Worm (Caenorhabditis elegans): Measurements from ENCODE around the gene dhhc-13.

dhhc-13 gene

DNA sequence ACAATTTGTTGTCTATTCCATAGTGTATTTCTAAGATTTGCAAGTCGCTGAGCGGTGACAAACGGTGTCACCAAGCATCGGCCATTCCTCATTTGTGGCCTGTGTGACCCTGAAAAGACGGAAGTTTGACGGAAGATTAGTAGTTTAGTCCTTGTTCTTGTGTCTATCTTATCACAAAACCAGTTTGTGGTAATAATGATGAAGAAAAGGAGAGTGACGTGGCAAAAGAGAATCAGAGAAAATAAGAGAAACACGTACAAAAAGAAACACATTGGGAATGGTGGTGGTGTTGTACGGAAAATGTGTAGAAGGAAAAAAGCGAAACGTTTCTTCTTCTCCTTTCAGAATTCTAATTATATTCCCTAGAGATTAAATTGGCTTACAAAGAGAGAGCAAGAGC lies 22.0 kb downstream of the dhhc-13 start, which contains the start of gene mcu-1:
mcu-1 (minus strand) TSS at position 109 of the 400 bp plus-strand sequence.
- TF ChIP-seq nhr-80 (tag; optimal IDR thresholded peaks at IDR 0.05) (peak; percentile 9), F49E8.2 (tag; optimal IDR thresholded peaks at IDR 0.05; ENCODE audit: insufficient read depth) (no peak), let-607 (tag; optimal IDR thresholded peaks at IDR 0.05) (peak in 1 of 2 experiments; percentile 27), lin-40 (tag; optimal IDR thresholded peaks at IDR 0.05) (peak; percentile 12)

DNA sequence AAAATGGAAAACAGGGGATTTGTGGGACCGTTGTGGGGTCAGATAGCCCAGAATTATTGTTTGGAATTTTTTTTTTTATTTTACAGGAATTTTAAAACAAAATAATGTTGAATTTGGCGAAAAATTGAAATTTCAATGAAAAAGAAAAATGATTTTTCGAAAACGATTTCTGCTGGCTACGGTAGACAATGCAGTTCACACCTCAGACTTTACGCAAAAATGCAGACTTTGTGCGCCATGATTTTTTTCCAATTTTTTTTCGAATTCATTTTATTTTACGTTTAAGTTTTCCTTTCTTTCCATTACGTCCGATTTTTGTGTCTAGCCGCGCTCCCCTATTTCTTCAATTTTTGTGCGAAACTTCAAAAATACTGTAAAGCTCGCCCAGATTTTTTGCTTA lies 22.8 kb downstream of the dhhc-13 start:
- TF ChIP-seq ztf-26 (tag; optimal IDR thresholded peaks at IDR 0.05) (no peak), bed-2 (GFP tag; IDR thresholded peaks at IDR 0.05) (no peak), mxl-1 (tag; optimal IDR thresholded peaks at IDR 0.05) (no peak), Y56A3A.18 (GFP tag; IDR thresholded peaks at IDR 0.05) (no peak), zim-3 (tag; optimal IDR thresholded peaks at IDR 0.05) (no peak), D2030.7 (GFP tag; IDR thresholded peaks at IDR 0.05) (no peak), unc-130 (GFP tag; optimal IDR thresholded peaks at IDR 0.05) (no peak), lin-26 (GFP tag; IDR thresholded peaks at IDR 0.05) (no peak), snpc-4 (GFP tag; optimal IDR thresholded peaks at IDR 0.05) (peak; percentile 18), snpc-4 (tag; optimal IDR thresholded peaks at IDR 0.05) (peak in 3 of 4 experiments; percentile 34 to 83 (median 78)), nfya-1 (tag; optimal IDR thresholded peaks at IDR 0.05; ENCODE audit: borderline replicate concordance, insufficient read depth) (no peak), F57A8.1 (GFP tag; optimal IDR thresholded peaks at IDR 0.05) (no peak), atf-7 (tag; optimal IDR thresholded peaks at IDR 0.05) (no peak), lsl-1 (GFP tag; optimal IDR thresholded peaks at IDR 0.05) (peak; percentile 79), C17E4.6 (GFP tag; IDR thresholded peaks at IDR 0.05) (no peak), Y67H2A.10 (GFP tag; conservative IDR thresholded peaks at IDR 0.05) (no peak), rpc-1 (optimal IDR thresholded peaks at IDR 0.05) (no peak), rpc-1 (tag; optimal IDR thresholded peaks at IDR 0.05) (no peak), nhr-120 (GFP tag; IDR thresholded peaks at IDR 0.05) (no peak), ekl-4 (GFP tag; IDR thresholded peaks at IDR 0.05) (no peak), hlh-26 (GFP tag; conservative IDR thresholded peaks at IDR 0.05) (no peak), dpl-1 (GFP tag; optimal IDR thresholded peaks at IDR 0.05) (no peak), ZK185.1 (tag; optimal IDR thresholded peaks at IDR 0.05; ENCODE audit: poor library complexity, severe bottlenecking) (no peak), pha-4 (tag; optimal IDR thresholded peaks at IDR 0.05) (no peak), F33H1.4 (GFP tag; IDR thresholded peaks at IDR 0.05) (0 out of 2 replicates have a peak, but pooled peaks have one; percentile 15), aptf-3 (GFP tag; IDR thresholded peaks at IDR 0.05) (no peak)

DNA sequence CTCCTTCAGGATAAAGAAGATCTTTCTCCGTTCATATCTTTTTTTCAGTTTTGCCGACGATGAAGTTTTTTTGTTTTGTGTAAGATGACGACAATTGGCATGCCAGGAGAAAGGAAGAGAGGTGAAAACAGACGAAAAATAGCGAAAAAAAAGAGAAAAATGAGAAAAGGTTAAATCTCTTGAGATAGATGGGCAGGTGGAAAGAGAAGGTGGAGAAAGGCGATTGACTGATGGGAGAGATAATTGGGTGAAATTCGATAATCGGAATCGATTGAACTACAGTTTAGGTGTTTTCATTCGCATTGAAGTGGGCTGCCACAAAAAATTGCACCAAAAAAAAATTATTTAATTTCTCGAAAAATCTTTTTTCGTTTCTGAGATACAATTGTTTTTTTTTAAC lies 23.5 kb downstream of the dhhc-13 start:
- no peak for TF ChIP-seq hlh-12 (tag; optimal IDR thresholded peaks at IDR 0.05)
- TF ChIP-seq hsf-1 (GFP tag; IDR thresholded peaks at IDR 0.05), result no peak
- no peak for TF ChIP-seq Y79H2A.3 (GFP tag; conservative IDR thresholded peaks at IDR 0.05)
- TF ChIP-seq ets-4 (GFP tag; optimal IDR thresholded peaks at IDR 0.05), result no peak
- TF ChIP-seq ceh-100 (GFP tag; IDR thresholded peaks at IDR 0.05), result no peak
- no peak for TF ChIP-seq F23B12.7 (tag; optimal IDR thresholded peaks at IDR 0.05; ENCODE audit: insufficient read depth)
- TF ChIP-seq lsl-1 (GFP tag; optimal IDR thresholded peaks at IDR 0.05), result no peak
